Worm (Caenorhabditis elegans): Measurements from ENCODE around the gene ZK617.26.

DNA sequence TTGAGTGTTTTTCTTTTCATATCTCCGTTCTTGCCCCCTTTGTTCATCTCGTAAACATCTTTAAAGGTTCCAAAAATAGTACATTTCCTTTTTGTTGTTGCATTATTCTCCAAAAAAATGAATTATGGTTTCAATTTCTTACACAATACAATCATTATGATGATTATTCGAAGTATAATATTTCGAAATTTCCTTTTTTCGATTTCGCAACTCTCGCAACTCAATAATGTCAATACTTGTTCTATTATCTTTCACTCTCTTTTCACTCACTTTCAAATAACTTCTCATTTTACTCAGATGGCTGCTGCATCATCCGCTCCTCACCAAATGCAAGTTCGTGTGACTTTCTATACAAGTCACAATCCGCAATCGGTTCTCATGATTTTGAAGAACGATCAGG is 23.2 kb upstream of the ZK617.26 start, which contains the start of gene sqst-1:
- TF ChIP-seq flt-1 (GFP tag; IDR thresholded peaks at IDR 0.05), result no peak
- TF ChIP-seq tab-1 (GFP tag; IDR thresholded peaks at IDR 0.05), result no peak
- no peak for TF ChIP-seq med-1 (GFP tag; optimal IDR thresholded peaks at IDR 0.05; ENCODE audit: insufficient read depth)
- no peak for TF ChIP-seq T22C8.4 (GFP tag; IDR thresholded peaks at IDR 0.05)
- TF ChIP-seq ztf-29 (GFP tag; IDR thresholded peaks at IDR 0.05), result no peak
- TF ChIP-seq ztf-23 (GFP tag; IDR thresholded peaks at IDR 0.05), result no peak
- no peak for TF ChIP-seq cog-1 (tag; optimal IDR thresholded peaks at IDR 0.05)
- no peak for TF ChIP-seq klf-2 (GFP tag; conservative IDR thresholded peaks at IDR 0.05)
- no peak for TF ChIP-seq ref-1 (GFP tag; conservative IDR thresholded peaks at IDR 0.05)
